Worm (Caenorhabditis elegans) whole organism, L3 larva: Measurements from ENCODE around the gene fbxa-89.

Experiments used
- ZK546.5 ChIP-seq: sonication (generic microtip); optimal IDR thresholded peaks from 2 replicates; lab custom pipeline; 2017; ENCODE audit warnings: missing biosample characterization, missing genetic modification characterization
- aly-2 ChIP-seq: fragments of 150-350 bp; optimal IDR thresholded peaks from 2 replicates; lab custom pipeline; 2014; ENCODE audit warnings: missing biosample characterization, missing genetic modification characterization
- ama-1 ChIP-seq: fragments of 150-350 bp; optimal IDR thresholded peaks from 2 replicates; lab custom pipeline; 2018
- ceh-16 ChIP-seq: sonication (generic microtip); optimal IDR thresholded peaks from 2 replicates; lab custom pipeline; 2017; ENCODE audit warnings: missing biosample characterization, missing genetic modification characterization
- ceh-28 ChIP-seq: fragments of 150-350 bp; optimal IDR thresholded peaks from 2 replicates; lab custom pipeline; 2014; ENCODE audit warnings: missing biosample characterization, missing genetic modification reagents, missing genetic modification characterization
- ceh-9 ChIP-seq: sonication (generic microtip); optimal IDR thresholded peaks from 2 replicates; lab custom pipeline; 2018; ENCODE audit warnings: missing biosample characterization, missing genetic modification characterization
- egl-5 ChIP-seq: fragments of 150-350 bp; optimal IDR thresholded peaks from 2 replicates; lab custom pipeline; 2017; ENCODE audit warnings: missing biosample characterization, missing genetic modification reagents, missing genetic modification characterization, inconsistent platforms
- elt-2 ChIP-seq: sonication (generic microtip); optimal IDR thresholded peaks from 2 replicates; lab custom pipeline; 2016; ENCODE audit warnings: missing genetic modification reagents, mild to moderate bottlenecking, missing genetic modification characterization, missing compliant biosample characterization
- elt-3 ChIP-seq, 3 experiments: fragments of 150-350 bp in 1 of 3; sonication (generic microtip) in 2 of 3; optimal IDR thresholded peaks; 2 replicates in 2 of 3; 4 replicates in 1 of 3; lab custom pipeline; 2014 to 2017; ENCODE audit warnings: missing biosample characterization in 3 of 3, missing genetic modification characterization in 3 of 3
- eor-1 ChIP-seq, 2 experiments: fragments of 150-350 bp; optimal IDR thresholded peaks; 2 replicates each; lab custom pipeline; 2014 to 2018; ENCODE audit warnings: missing biosample characterization in 2 of 2, missing genetic modification characterization in 2 of 2
- fkh-10 ChIP-seq: sonication (generic microtip); optimal IDR thresholded peaks from 2 replicates; lab custom pipeline; 2017; ENCODE audit warnings: missing biosample characterization, missing genetic modification reagents, missing genetic modification characterization
- fkh-2 ChIP-seq: fragments of 150-350 bp; optimal IDR thresholded peaks from 2 replicates; lab custom pipeline; 2014; ENCODE audit warnings: missing biosample characterization, missing genetic modification reagents, missing genetic modification characterization
- fos-1 ChIP-seq: fragments of 150-350 bp; optimal IDR thresholded peaks from 2 replicates; lab custom pipeline; 2014; ENCODE audit warnings: missing biosample characterization, missing genetic modification characterization
- hmg-11 ChIP-seq: sonication (generic microtip); optimal IDR thresholded peaks from 2 replicates; lab custom pipeline; 2016; ENCODE audit warnings: missing genetic modification characterization, missing compliant biosample characterization
- jun-1 ChIP-seq: fragments of 150-350 bp; optimal IDR thresholded peaks from 2 replicates; lab custom pipeline; 2014; ENCODE audit warnings: missing biosample characterization, missing genetic modification reagents, missing genetic modification characterization
- lin-15B ChIP-seq: fragments of 150-350 bp; optimal IDR thresholded peaks from 2 replicates; lab custom pipeline; 2014; ENCODE audit warnings: missing biosample characterization, missing genetic modification characterization
- lin-39 ChIP-seq: fragments of 150-350 bp; optimal IDR thresholded peaks from 2 replicates; lab custom pipeline; 2018; ENCODE audit warnings: missing biosample characterization, missing genetic modification reagents, missing genetic modification characterization
- lsy-12 ChIP-seq: sonication (generic microtip); optimal IDR thresholded peaks from 2 replicates; lab custom pipeline; 2016; ENCODE audit warnings: mild to moderate bottlenecking, missing genetic modification characterization, missing compliant biosample characterization
- mdl-1 ChIP-seq: fragments of 150-350 bp; optimal IDR thresholded peaks from 2 replicates; lab custom pipeline; 2014; ENCODE audit warnings: missing biosample characterization, missing genetic modification characterization
- mml-1 ChIP-seq: fragments of 150-350 bp; sonication (generic microtip); optimal IDR thresholded peaks from 3 replicates; lab custom pipeline; 2014; ENCODE audit warnings: missing biosample characterization, missing genetic modification characterization
- nfya-1 ChIP-seq: sonication (generic microtip); optimal IDR thresholded peaks from 2 replicates; lab custom pipeline; 2017; ENCODE audit warnings: missing genetic modification characterization, mild to moderate bottlenecking, missing compliant biosample characterization, antibody characterized with exemption, moderate library complexity; ENCODE audit not compliant: insufficient read depth
- nhr-23 ChIP-seq: fragments of 150-350 bp; optimal IDR thresholded peaks from 2 replicates; lab custom pipeline; 2014; ENCODE audit warnings: missing biosample characterization, missing genetic modification reagents, missing genetic modification characterization
- nhr-237 ChIP-seq: fragments of 150-350 bp; optimal IDR thresholded peaks from 2 replicates; lab custom pipeline; 2014; ENCODE audit warnings: missing biosample characterization, missing genetic modification characterization
- nhr-43 ChIP-seq: sonication (generic microtip); optimal IDR thresholded peaks from 2 replicates; lab custom pipeline; 2016; ENCODE audit warnings: mild to moderate bottlenecking, missing genetic modification characterization, missing compliant biosample characterization; ENCODE audit not compliant: poor library complexity, severe bottlenecking
- nhr-67 ChIP-seq: fragments of 150-350 bp; optimal IDR thresholded peaks from 2 replicates; lab custom pipeline; 2014; ENCODE audit warnings: missing biosample characterization, missing genetic modification characterization
- nhr-76 ChIP-seq: fragments of 150-350 bp; sonication (generic microtip); optimal IDR thresholded peaks from 5 replicates; lab custom pipeline; 2014; ENCODE audit warnings: missing biosample characterization, missing genetic modification characterization
- pha-4 ChIP-seq: fragments of 150-350 bp; optimal IDR thresholded peaks from 2 replicates; lab custom pipeline; 2014; ENCODE audit warnings: missing biosample characterization, missing genetic modification reagents, missing genetic modification characterization
- pqm-1 ChIP-seq: fragments of 150-350 bp; optimal IDR thresholded peaks from 2 replicates; lab custom pipeline; 2017; ENCODE audit warnings: missing biosample characterization, missing genetic modification characterization, inconsistent platforms
- sea-2 ChIP-seq: fragments of 150-350 bp; sonication (generic microtip); optimal IDR thresholded peaks from 4 replicates; lab custom pipeline; 2014; ENCODE audit warnings: missing biosample characterization, missing genetic modification reagents, missing genetic modification characterization
- skn-1 ChIP-seq: fragments of 150-350 bp; optimal IDR thresholded peaks from 2 replicates; lab custom pipeline; 2014; ENCODE audit warnings: missing biosample characterization, missing genetic modification characterization
- snpc-4 ChIP-seq: fragments of 150-350 bp; optimal IDR thresholded peaks from 2 replicates; lab custom pipeline; 2014; ENCODE audit warnings: missing biosample characterization, missing genetic modification characterization
- unc-39 ChIP-seq: sonication (generic microtip); optimal IDR thresholded peaks from 4 replicates; lab custom pipeline; 2017; ENCODE audit warnings: missing biosample characterization, missing genetic modification characterization
- unc-62 ChIP-seq: fragments of 150-350 bp; sonication (generic microtip); optimal IDR thresholded peaks from 4 replicates; lab custom pipeline; 2014; ENCODE audit warnings: missing biosample characterization, missing genetic modification reagents, missing genetic modification characterization
- ztf-11 ChIP-seq: fragments of 150-350 bp; optimal IDR thresholded peaks from 2 replicates; lab custom pipeline; 2014; ENCODE audit warnings: missing biosample characterization, missing genetic modification characterization
- ztf-4 ChIP-seq: fragments of 150-350 bp; optimal IDR thresholded peaks from 2 replicates; lab custom pipeline; 2014; ENCODE audit warnings: missing biosample characterization, missing genetic modification characterization

fbxa-89 gene

ce11 chrIII:12235914-12236313 lies at the start of gene fbxa-89, which contains the start of gene grl-15:
Gene fbxa-89, plus strand, starts transcription at chrIII:12236184.
Gene grl-15, minus strand, starts transcription at chrIII:12236014.
- TF ChIP-seq elt-2 (tag; lab: Kevin White, UChicago) = peak; percentile 24
- no peak for TF ChIP-seq ztf-11 (tag; lab: Kevin White, UChicago)

DNA sequence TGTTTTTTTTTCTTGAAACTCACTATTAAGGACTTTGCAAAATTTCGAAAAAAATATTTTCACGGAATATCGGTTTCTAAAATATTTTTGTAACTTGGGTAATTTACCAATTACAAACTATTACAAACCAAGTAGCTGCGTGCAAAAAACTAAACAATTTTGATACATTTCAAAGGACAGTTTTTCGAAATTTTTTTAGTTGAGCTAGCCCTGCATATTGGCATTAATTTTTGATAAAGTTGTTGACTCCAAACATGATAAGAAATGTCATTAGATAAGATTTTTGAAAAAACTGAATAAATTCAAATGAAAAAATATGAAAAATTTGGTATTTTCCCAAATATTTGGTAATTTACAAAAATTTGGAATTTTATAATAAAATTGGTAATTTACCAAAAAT lies 47.7 kb upstream of the fbxa-89 start:
- peak; percentile 36 for TF ChIP-seq elt-2 (tag; lab: Kevin White, UChicago)
- no peak for TF ChIP-seq jun-1 (tag; lab: Kevin White, UChicago)

DNA sequence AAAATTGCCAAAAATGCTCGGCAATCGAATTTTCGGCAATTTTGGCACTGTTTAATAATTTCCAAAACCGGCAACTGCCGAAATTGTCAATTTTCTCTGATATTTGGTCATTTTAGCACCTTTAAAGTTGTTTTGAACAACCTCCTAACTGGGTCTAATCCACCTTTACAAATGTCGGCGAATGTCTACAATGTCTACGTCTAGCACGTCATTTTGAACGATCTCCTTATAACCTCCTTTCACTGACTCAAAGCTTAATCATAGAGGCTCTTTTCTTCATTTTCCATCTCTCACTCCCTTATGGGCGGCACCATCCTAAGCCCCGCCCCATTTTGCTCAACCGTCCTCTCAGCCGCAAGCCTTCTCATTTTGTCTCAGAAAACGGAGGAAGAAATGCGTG lies 41.8 kb upstream of the fbxa-89 start, which contains the start of gene Y75B8A.44:
Gene Y75B8A.44, plus strand, starts transcription at position 301 of the 400 bp plus-strand sequence.
- TF ChIP-seq pqm-1 (tag; lab: Kevin White, UChicago) (no peak), fkh-10 (GFP tag; lab: Kevin White, UChicago) (no peak), eor-1 (tag; optimal IDR thresholded peaks at IDR 0.05; lab: Kevin White, UChicago) (no peak), ceh-9 (tag; lab: Kevin White, UChicago) (no peak), pha-4 (tag; lab: Kevin White, UChicago) (no peak), nhr-76 (tag; lab: Kevin White, UChicago) (no peak), ceh-16 (tag; lab: Kevin White, UChicago) (no peak), unc-62 (GFP tag; lab: Kevin White, UChicago) (no peak), elt-3 (tag; optimal IDR thresholded peaks at IDR 0.05; lab: Kevin White, UChicago) (no peak), fos-1 (no peak), snpc-4 (tag; lab: Kevin White, UChicago) (no peak), mml-1 (tag; lab: Kevin White, UChicago) (no peak), sea-2 (GFP tag; lab: Kevin White, UChicago) (no peak), ZK546.5 (tag; lab: Kevin White, UChicago) (no peak), lin-15B (tag; lab: Kevin White, UChicago) (no peak), nhr-43 (tag; lab: Kevin White, UChicago) (no peak)

DNA sequence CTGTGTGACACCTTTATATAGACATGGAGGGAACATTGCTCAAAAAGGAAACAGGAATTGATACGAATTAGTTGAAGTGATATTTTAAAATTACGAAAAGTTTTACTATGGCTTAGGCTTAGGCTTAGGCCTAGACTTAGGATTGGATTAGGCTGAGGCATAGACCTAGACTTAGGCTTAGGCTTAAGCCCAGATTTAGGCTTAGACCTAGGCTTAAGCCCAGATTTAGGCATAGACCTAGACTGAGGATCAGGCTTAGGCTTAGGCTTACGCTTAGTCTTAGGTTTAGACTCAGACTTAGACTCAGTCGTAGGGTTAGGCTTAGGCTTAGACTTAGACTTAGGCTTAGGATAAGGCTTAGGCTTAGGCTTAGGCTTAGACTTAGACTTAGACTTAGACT lies 40.0 kb upstream of the fbxa-89 start:
- TF ChIP-seq ceh-28 (tag; lab: Kevin White, UChicago) (no peak), nhr-67 (no peak), ZK546.5 (tag; lab: Kevin White, UChicago) (no peak), jun-1 (tag; lab: Kevin White, UChicago) (no peak), aly-2 (no peak), fkh-2 (tag; lab: Kevin White, UChicago) (no peak), ceh-16 (tag; lab: Kevin White, UChicago) (no peak), nhr-23 (tag; lab: Kevin White, UChicago) (no peak), lin-39 (tag; lab: Kevin White, UChicago) (no peak), ztf-4 (tag; lab: Kevin White, UChicago) (no peak), eor-1 (tag; optimal IDR thresholded peaks at IDR 0.05; lab: Kevin White, UChicago) (no peak), fkh-10 (GFP tag; lab: Kevin White, UChicago) (no peak), ama-1 (lab: Kevin White, UChicago) (no peak)

ce11 chrIII:12198135-12198534 lies 37.8 kb upstream of the fbxa-89 start:
- no peak for TF ChIP-seq pha-4 (tag; lab: Kevin White, UChicago)
- no peak for TF ChIP-seq nhr-67
- no peak for TF ChIP-seq unc-39 (tag; lab: Kevin White, UChicago)
- no peak for TF ChIP-seq pqm-1 (tag; lab: Kevin White, UChicago)
- no peak for TF ChIP-seq ztf-11 (tag; lab: Kevin White, UChicago)
- TF ChIP-seq ZK546.5 (tag; lab: Kevin White, UChicago) = no peak
- no peak for TF ChIP-seq elt-3 (tag; optimal IDR thresholded peaks at IDR 0.05; lab: Kevin White, UChicago)
- no peak for TF ChIP-seq fkh-2 (tag; lab: Kevin White, UChicago)
- TF ChIP-seq ceh-28 (tag; lab: Kevin White, UChicago) = no peak
- no peak for TF ChIP-seq mml-1 (tag; lab: Kevin White, UChicago)
- no peak for TF ChIP-seq egl-5
- TF ChIP-seq aly-2 = no peak
- no peak for TF ChIP-seq skn-1 (tag; lab: Kevin White, UChicago)
- no peak for TF ChIP-seq sea-2 (GFP tag; lab: Kevin White, UChicago)
- no peak for TF ChIP-seq nhr-237 (tag; lab: Kevin White, UChicago)
- TF ChIP-seq lsy-12 (tag; lab: Kevin White, UChicago) = no peak
- TF ChIP-seq nfya-1 (tag; lab: Kevin White, UChicago) = no peak
- TF ChIP-seq mdl-1 (tag; lab: Kevin White, UChicago) = no peak
- TF ChIP-seq hmg-11 (tag; lab: Kevin White, UChicago) = no peak
